Worm (Caenorhabditis elegans) whole organism, L4 larva: ENCODE measurements around the gene ZK688.10.
A peak's percentile ranks its signal among the peaks of the same experiment; 100 is the strongest.

Experiments used
- F10B5.3 ChIP-seq: sonication (generic microtip); optimal IDR thresholded peaks from 2 replicates; lab custom pipeline; 2016; ENCODE audit warnings: mild to moderate bottlenecking, missing genetic modification characterization, missing compliant biosample characterization
- F37D6.2 ChIP-seq: sonication (generic microtip); optimal IDR thresholded peaks from 2 replicates; lab custom pipeline; 2016; ENCODE audit warnings: mild to moderate bottlenecking, missing genetic modification characterization, missing compliant biosample characterization
- R02D3.7 ChIP-seq: fragments of 150-350 bp; sonication (generic microtip); optimal IDR thresholded peaks from 3 replicates; lab custom pipeline; 2014; ENCODE audit warnings: missing biosample characterization, missing genetic modification characterization
- Y105C5A.15 ChIP-seq: fragments of 200-800 bp; sonication (Bioruptor generic); IDR thresholded peaks from 2 replicates; pipeline ENCODE4 v1.3.6; 2022; ENCODE audit warnings: missing genetic modification characterization, missing compliant biosample characterization
- Y5F2A.4 ChIP-seq: fragments of 200-800 bp; sonication (Bioruptor generic); optimal IDR thresholded peaks from 2 replicates; lab custom pipeline; 2018; ENCODE audit warnings: mild to moderate bottlenecking, missing genetic modification characterization, missing compliant biosample characterization
- Y75B8A.6 ChIP-seq: fragments of 200-800 bp; sonication (Bioruptor generic); IDR thresholded peaks from 2 replicates; pipeline ENCODE4 v1.3.6; 2022; ENCODE audit warnings: missing genetic modification reagents, missing genetic modification characterization, missing compliant biosample characterization
- ZK337.2 ChIP-seq: fragments of 200-800 bp; sonication (Bioruptor generic); IDR thresholded peaks from 2 replicates; pipeline ENCODE4 v1.3.6; 2022; ENCODE audit warnings: missing genetic modification reagents, missing genetic modification characterization, missing compliant biosample characterization
- aha-1 ChIP-seq: fragments of 150-350 bp; peaks from one replicate; lab custom pipeline; 2014; ENCODE audit warnings: missing biosample characterization, missing genetic modification characterization
- ama-1 ChIP-seq: fragments of 150-350 bp; optimal IDR thresholded peaks from 2 replicates; lab custom pipeline; 2014; ENCODE audit warnings: inconsistent platforms, mixed read lengths
- attf-4 ChIP-seq: sonication (generic microtip); optimal IDR thresholded peaks from 3 replicates; lab custom pipeline; 2017; ENCODE audit warnings: missing biosample characterization, missing genetic modification characterization
- ceh-20 ChIP-seq: fragments of 200-800 bp; sonication (Bioruptor generic); IDR thresholded peaks from 2 replicates; pipeline ENCODE4 v1.3.6; 2022; ENCODE audit warnings: missing genetic modification reagents, missing genetic modification characterization, missing compliant biosample characterization
- ceh-44 ChIP-seq: fragments of 200-800 bp; sonication (Bioruptor generic); IDR thresholded peaks from 2 replicates; pipeline ENCODE4 v1.3.6; 2022; ENCODE audit warnings: missing genetic modification reagents, missing genetic modification characterization, missing compliant biosample characterization
- cey-2 ChIP-seq: sonication (generic microtip); optimal IDR thresholded peaks from 3 replicates; lab custom pipeline; 2017; ENCODE audit warnings: missing genetic modification characterization, mild to moderate bottlenecking, missing compliant biosample characterization, antibody characterized with exemption, borderline replicate concordance; ENCODE audit not compliant: insufficient read depth
- daf-16 ChIP-seq, 3 experiments: sonication (generic microtip); optimal IDR thresholded peaks; 2 replicates each; lab custom pipeline; 2016 to 2017; ENCODE audit warnings: missing genetic modification characterization in 3 of 3, missing genetic modification reagents in 3 of 3, mild to moderate bottlenecking in 2 of 3, missing compliant biosample characterization in 2 of 3, missing biosample characterization in 1 of 3, moderate library complexity in 1 of 3
- dmd-6 ChIP-seq: fragments of 200-800 bp; sonication (Bioruptor generic); IDR thresholded peaks from 2 replicates; pipeline ENCODE4 v1.3.6; 2022; ENCODE audit warnings: missing genetic modification reagents, missing genetic modification characterization, missing compliant biosample characterization
- dmd-9 ChIP-seq: fragments of 200-800 bp; sonication (Bioruptor generic); IDR thresholded peaks from 2 replicates; pipeline ENCODE4 v1.3.6; 2022; ENCODE audit warnings: missing genetic modification reagents, missing genetic modification characterization, missing compliant biosample characterization
- dpl-1 ChIP-seq: fragments of 150-350 bp; optimal IDR thresholded peaks from 2 replicates; lab custom pipeline; 2014; ENCODE audit warnings: missing biosample characterization, missing genetic modification reagents, missing genetic modification characterization
- dve-1 ChIP-seq: sonication (generic microtip); optimal IDR thresholded peaks from 2 replicates; lab custom pipeline; 2017; ENCODE audit warnings: antibody characterized with exemption, mild to moderate bottlenecking, missing genetic modification characterization, missing compliant biosample characterization; ENCODE audit not compliant: insufficient read depth
- hif-1 ChIP-seq, 2 experiments: sonication (generic microtip); optimal IDR thresholded peaks; 2 replicates each; lab custom pipeline; 2016 to 2017; ENCODE audit warnings: missing compliant biosample characterization in 2 of 2, missing genetic modification characterization in 2 of 2, missing genetic modification reagents in 2 of 2, missing genotype in 2 of 2, mild to moderate bottlenecking in 1 of 2
- hlh-11 ChIP-seq: fragments of 200-800 bp; sonication (Bioruptor generic); optimal IDR thresholded peaks from 2 replicates; lab custom pipeline; 2018; ENCODE audit warnings: mild to moderate bottlenecking, missing genetic modification characterization, missing compliant biosample characterization
- hlh-30 ChIP-seq: sonication (generic microtip); optimal IDR thresholded peaks from 2 replicates; lab custom pipeline; 2017; ENCODE audit warnings: antibody characterized with exemption, mild to moderate bottlenecking, missing genetic modification characterization, missing compliant biosample characterization; ENCODE audit not compliant: insufficient read depth
- lin-1 ChIP-seq: fragments of 200-800 bp; sonication (Bioruptor generic); IDR thresholded peaks from 2 replicates; pipeline ENCODE4 v1.3.6; 2022; ENCODE audit warnings: missing genetic modification reagents, missing genetic modification characterization, missing compliant biosample characterization
- lin-29 ChIP-seq: fragments of 200-800 bp; sonication (Bioruptor generic); IDR thresholded peaks from 2 replicates; pipeline ENCODE4 v1.3.6; 2022; ENCODE audit warnings: missing genetic modification reagents, missing genetic modification characterization, missing compliant biosample characterization
- lsy-2 ChIP-seq, 2 experiments: fragments of 150-350 bp in 1 of 2; sonication (generic microtip) in 1 of 2; optimal IDR thresholded peaks; 2 replicates each; lab custom pipeline; 2014 to 2017; ENCODE audit warnings: missing biosample characterization in 2 of 2, missing genetic modification characterization in 2 of 2
- madf-5 ChIP-seq, 2 experiments: fragments of 200-800 bp; sonication (Bioruptor generic); IDR thresholded peaks; 2 replicates each; pipeline ENCODE4 v1.3.6; 2022; ENCODE audit warnings: missing compliant biosample characterization in 2 of 2, missing genetic modification characterization in 2 of 2
- mes-2 ChIP-seq: sonication (generic microtip); optimal IDR thresholded peaks from 2 replicates; lab custom pipeline; 2016; ENCODE audit warnings: missing genotype, mild to moderate bottlenecking, missing genetic modification characterization, missing compliant biosample characterization; ENCODE audit not compliant: poor library complexity, severe bottlenecking
- mxl-2 ChIP-seq: fragments of 200-800 bp; sonication (Bioruptor generic); conservative IDR thresholded peaks from 2 replicates; pipeline ENCODE4 v1.3.6; 2022; ENCODE audit warnings: missing genetic modification reagents, missing genetic modification characterization, missing compliant biosample characterization
- mxl-3 ChIP-seq: fragments of 200-800 bp; sonication (Bioruptor generic); optimal IDR thresholded peaks from 2 replicates; lab custom pipeline; 2018; ENCODE audit warnings: mild to moderate bottlenecking, missing genetic modification characterization, missing compliant biosample characterization
- nhr-111 ChIP-seq: fragments of 200-800 bp; sonication (Bioruptor generic); optimal IDR thresholded peaks from 2 replicates; lab custom pipeline; 2018; ENCODE audit warnings: mild to moderate bottlenecking, missing genetic modification characterization, missing compliant biosample characterization
- nhr-28 ChIP-seq: fragments of 150-350 bp; optimal IDR thresholded peaks from 2 replicates; lab custom pipeline; 2014; ENCODE audit warnings: missing biosample characterization, missing genetic modification characterization
- nhr-42 ChIP-seq: fragments of 200-800 bp; sonication (Bioruptor generic); IDR thresholded peaks from 2 replicates; pipeline ENCODE4 v1.3.6; 2022; ENCODE audit warnings: missing genetic modification characterization, missing compliant biosample characterization
- nhr-77 ChIP-seq: fragments of 150-350 bp; optimal IDR thresholded peaks from 2 replicates; lab custom pipeline; 2014; ENCODE audit warnings: missing biosample characterization, missing genetic modification characterization
- pqm-1 ChIP-seq: sonication (generic microtip); optimal IDR thresholded peaks from 2 replicates; lab custom pipeline; 2017; ENCODE audit warnings: missing biosample characterization, missing genetic modification characterization
- rbr-2 ChIP-seq: sonication (generic microtip); optimal IDR thresholded peaks from 2 replicates; lab custom pipeline; 2016; ENCODE audit warnings: missing genotype, missing genetic modification characterization, missing compliant biosample characterization
- snpc-4 ChIP-seq: fragments of 150-350 bp; optimal IDR thresholded peaks from 2 replicates; lab custom pipeline; 2014; ENCODE audit warnings: missing biosample characterization, missing genetic modification characterization
- unc-62 ChIP-seq, 3 experiments: fragments of 150-350 bp in 1 of 3; sonication (generic microtip); optimal IDR thresholded peaks in 2 of 3; peaks in 1 of 3; 1 replicate in 1 of 3; 2 replicates in 2 of 3; lab custom pipeline; 2014 to 2017; ENCODE audit warnings: missing biosample characterization in 3 of 3, missing genetic modification characterization in 3 of 3, missing genetic modification reagents in 3 of 3, missing genotype in 1 of 3
- vab-7 ChIP-seq: fragments of 200-800 bp; sonication (Bioruptor generic); IDR thresholded peaks from 2 replicates; pipeline ENCODE4 v1.3.6; 2022; ENCODE audit warnings: missing genetic modification reagents, missing genetic modification characterization, missing compliant biosample characterization
- zag-1 ChIP-seq: fragments of 150-350 bp; optimal IDR thresholded peaks from 2 replicates; lab custom pipeline; 2014; ENCODE audit warnings: missing biosample characterization, missing genetic modification characterization
- zip-11 ChIP-seq: fragments of 200-800 bp; sonication (Bioruptor generic); IDR thresholded peaks from 2 replicates; pipeline ENCODE4 v1.3.6; 2022; ENCODE audit warnings: missing genetic modification characterization, missing compliant biosample characterization

Gene ZK688.10

ce11 chrIII:7865238-7865761 lies 31.5 kb downstream of the ZK688.10 start, which contains the start of gene slc-17.3:
TSS of gene slc-17.3 (minus strand) at chrIII:7865288.
- TF ChIP-seq nhr-28 (tag; lab: Kevin White, UChicago) (peak; percentile 44), ceh-20 (no peak), ceh-44 (no peak), hif-1 (tag; optimal IDR thresholded peaks at IDR 0.05; lab: Kevin White, UChicago) (no peak), Y105C5A.15 (GFP tag; lab: Robert Waterston, UW) (no peak), pqm-1 (tag; lab: Kevin White, UChicago) (peak; percentile 1), rbr-2 (no peak), ZK337.2 (GFP tag; lab: Robert Waterston, UW) (no peak), dmd-6 (GFP tag; lab: Robert Waterston, UW) (no peak; the same call in 1 of the 2 replicates), nhr-77 (tag; lab: Kevin White, UChicago) (peak; percentile 16), dve-1 (tag; lab: Kevin White, UChicago) (no peak), aha-1 (tag; lab: Kevin White, UChicago) (peak; percentile 31)

ce11 chrIII:7861535-7862120 lies 35.2 kb downstream of the ZK688.10 start, which contains the start of gene snr-5:
TSS of gene snr-5 (plus strand) at chrIII:7862070.
- TF ChIP-seq rbr-2 = no peak
- TF ChIP-seq mes-2 (tag; lab: Kevin White, UChicago) = peak; percentile 48
- TF ChIP-seq dpl-1 = peak; percentile 29
- peak in 1 of 2 experiments; percentile 46 for TF ChIP-seq lsy-2 (tag; optimal IDR thresholded peaks at IDR 0.05; lab: Kevin White, UChicago)
- TF ChIP-seq Y75B8A.6 = no peak
- TF ChIP-seq daf-16 (GFP tag; optimal IDR thresholded peaks at IDR 0.05; lab: Kevin White, UChicago) = no peak
- TF ChIP-seq daf-16 (tag; optimal IDR thresholded peaks at IDR 0.05; lab: Kevin White, UChicago) = peak; percentile 10

ce11 chrIII:7860885-7861284 lies 35.9 kb downstream of the ZK688.10 start, which contains the start of gene cuc-1:
TSS of gene cuc-1 (minus strand) at chrIII:7860985.
- TF ChIP-seq dve-1 (tag; lab: Kevin White, UChicago) = no peak
- TF ChIP-seq Y5F2A.4 (GFP tag; lab: Kevin White, UChicago) = no peak
- no peak for TF ChIP-seq Y105C5A.15 (GFP tag; lab: Robert Waterston, UW)
- TF ChIP-seq lin-1 (GFP tag; lab: Robert Waterston, UW) = no peak
- TF ChIP-seq dmd-9 = no peak
- no peak for TF ChIP-seq pqm-1 (tag; lab: Kevin White, UChicago)
- TF ChIP-seq R02D3.7 (tag; lab: Kevin White, UChicago) = no peak
- TF ChIP-seq attf-4 = no peak
- TF ChIP-seq daf-16 (GFP tag; optimal IDR thresholded peaks at IDR 0.05; lab: Kevin White, UChicago) = no peak
- peak; percentile 5 for TF ChIP-seq daf-16 (tag; optimal IDR thresholded peaks at IDR 0.05; lab: Kevin White, UChicago)
- TF ChIP-seq lin-29 (GFP tag; lab: Robert Waterston, UW) = no peak
- TF ChIP-seq vab-7 (GFP tag; lab: Robert Waterston, UW) = no peak
- no peak for TF ChIP-seq zip-11 (GFP tag; lab: Robert Waterston, UW)
- no peak for TF ChIP-seq madf-5 (GFP tag; IDR thresholded peaks at IDR 0.05; lab: Robert Waterston, UW)
- TF ChIP-seq nhr-111 (GFP tag; lab: Kevin White, UChicago) = no peak
- TF ChIP-seq snpc-4 (tag; lab: Kevin White, UChicago) = no peak
- TF ChIP-seq mxl-3 (GFP tag; lab: Kevin White, UChicago) = no peak
- TF ChIP-seq hlh-11 (tag; lab: Kevin White, UChicago) = peak; percentile 3
- TF ChIP-seq hlh-30 (tag; lab: Kevin White, UChicago) = peak; percentile 31
- TF ChIP-seq unc-62 (GFP tag; optimal IDR thresholded peaks at IDR 0.05 in 1 of 2; lab: Kevin White, UChicago) = no peak
- no peak for TF ChIP-seq unc-62 (tag; optimal IDR thresholded peaks at IDR 0.05; lab: Kevin White, UChicago)

- TF ChIP-seq ama-1 (lab: Kevin White, UChicago) (no peak), rbr-2 (no peak), mxl-2 (GFP tag; lab: Robert Waterston, UW) (no peak), F10B5.3 (no peak), dve-1 (tag; lab: Kevin White, UChicago) (no peak), F37D6.2 (tag; lab: Kevin White, UChicago) (no peak), nhr-42 (GFP tag; lab: Robert Waterston, UW) (no peak), zag-1 (tag; lab: Kevin White, UChicago) (no peak), cey-2 (tag; lab: Kevin White, UChicago) (no peak)
These were observed 37.5 kb downstream of the ZK688.10 start, which contains the start of gene tomm-7 for ce11 chrIII:7859313-7859712. TSS of gene tomm-7 (plus strand) at chrIII:7859613.
